Worm (Caenorhabditis elegans) whole organism, L4/young adult: ENCODE results near the gene F38A1.13.

Experiments used
- W03F9.2 ChIP-seq: fragments of 150-350 bp; optimal IDR thresholded peaks from 2 replicates; lab custom pipeline; 2014; ENCODE audit warnings: missing biosample characterization, missing genetic modification characterization
- dao-5 ChIP-seq: sonication (generic microtip); optimal IDR thresholded peaks from 2 replicates; lab custom pipeline; 2016; ENCODE audit warnings: missing genotype, missing genetic modification characterization, moderate library complexity, missing compliant biosample characterization
- him-1 ChIP-seq: sonication (generic microtip); optimal IDR thresholded peaks from 2 replicates; lab custom pipeline; 2016; ENCODE audit warnings: missing genotype, missing genetic modification reagents, missing genetic modification characterization, missing compliant biosample characterization

DNA sequence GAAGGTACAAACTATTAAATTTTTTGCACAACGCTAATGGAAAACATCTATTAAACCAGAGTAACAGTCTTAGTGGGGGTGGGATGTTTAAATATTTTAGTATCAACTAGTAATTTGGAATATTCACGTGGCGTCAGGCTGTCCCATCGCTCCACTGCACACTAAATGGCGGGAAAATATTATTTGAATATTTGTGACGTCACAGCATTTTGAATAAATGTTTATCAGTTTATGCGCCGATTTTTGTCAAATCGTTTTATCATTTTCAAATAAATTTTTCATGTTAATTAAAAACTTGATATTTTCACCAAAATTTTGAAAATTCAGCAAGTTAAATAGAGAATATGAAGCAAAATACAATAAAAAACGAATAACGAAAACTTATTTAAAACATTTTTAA, 21.7 kb upstream of the F38A1.13 start, which contains the start of gene F38A1.15:
- TF ChIP-seq him-1 (tag; lab: Kevin White, UChicago): no peak
- TF ChIP-seq W03F9.2 (tag; lab: Kevin White, UChicago): no peak
- TF ChIP-seq dao-5 (tag; lab: Kevin White, UChicago): no peak
